Worm (Caenorhabditis elegans) whole organism, mixed stage, embryonic: ENCODE data around the gene Y62E10A.13.

Source experiments
- elt-3 ChIP-seq: fragments of 150-350 bp; optimal IDR thresholded peaks from 2 replicates; lab custom pipeline; 2014; ENCODE audit warnings: missing biosample characterization, missing genetic modification characterization
- hlh-1 ChIP-seq: fragments of 150-350 bp; optimal IDR thresholded peaks from 2 replicates; lab custom pipeline; 2014; ENCODE audit warnings: missing biosample characterization, missing genetic modification reagents, missing genetic modification characterization
- pha-4 ChIP-seq: fragments of 150-350 bp; optimal IDR thresholded peaks from 2 replicates; lab custom pipeline; 2018; ENCODE audit warnings: missing biosample characterization, missing genetic modification reagents, missing genetic modification characterization
- unc-39 ChIP-seq: fragments of 150-350 bp; optimal IDR thresholded peaks from 2 replicates; lab custom pipeline; 2014; ENCODE audit warnings: missing biosample characterization, missing genetic modification characterization
- zip-8 ChIP-seq: fragments of 150-350 bp; optimal IDR thresholded peaks from 2 replicates; lab custom pipeline; 2014; ENCODE audit warnings: missing biosample characterization, missing genetic modification characterization

DNA sequence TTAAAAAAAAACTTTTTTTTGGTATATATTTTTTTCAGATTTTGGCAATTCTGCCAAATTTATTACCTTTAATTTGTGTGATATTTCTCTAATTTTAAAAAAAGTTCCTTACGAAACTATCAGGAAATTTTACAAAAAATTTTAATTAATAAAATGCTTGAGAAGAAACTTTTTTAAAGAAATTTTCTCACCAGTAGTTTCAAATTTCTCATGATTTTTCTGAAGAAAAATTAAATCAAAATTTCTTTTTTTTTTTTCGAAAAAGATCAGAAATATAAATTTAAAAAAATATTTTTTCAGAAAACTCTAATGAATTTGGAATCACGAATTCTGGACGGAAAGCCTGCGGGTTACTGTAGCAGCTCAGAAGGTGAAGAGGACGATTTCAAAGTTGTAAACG is 21.1 kb downstream of the Y62E10A.13 start, which contains the start of gene mau-8:
- no peak for TF ChIP-seq elt-3 (tag; lab: Kevin White, UChicago)
- no peak for TF ChIP-seq unc-39 (tag; lab: Kevin White, UChicago)
- TF ChIP-seq hlh-1 (tag; lab: Kevin White, UChicago): no peak
- no peak for TF ChIP-seq pha-4 (tag; lab: Kevin White, UChicago)
- no peak for TF ChIP-seq zip-8 (tag; lab: Kevin White, UChicago)
